Fruit fly (Drosophila melanogaster) whole organism, pupa: ENCODE results near the gene mRpS18A.

Experiments used
- CG10348 ChIP-seq: fragments of 200-800 bp; sonication (Bioruptor generic); IDR thresholded peaks from 2 replicates; pipeline ENCODE4 v1.3.6; 2022; ENCODE audit warnings: missing biosample characterization, missing genetic modification characterization
- CG12605 ChIP-seq: fragments of 200-800 bp; sonication (Bioruptor generic); IDR thresholded peaks from 2 replicates; pipeline ENCODE4 v1.3.6; 2022; ENCODE audit warnings: missing biosample characterization, missing genetic modification characterization
- CG13204 ChIP-seq: fragments of 200-800 bp; sonication (Bioruptor generic); optimal IDR thresholded peaks from 2 replicates; lab custom pipeline; 2018; ENCODE audit warnings: missing biosample characterization, mild to moderate bottlenecking, missing genetic modification characterization, moderate library complexity
- CG14655 ChIP-seq: fragments of 200-800 bp; sonication (Bioruptor generic); optimal IDR thresholded peaks from 3 replicates; lab custom pipeline; 2017; ENCODE audit warnings: mild to moderate bottlenecking, missing biosample characterization, missing genetic modification reagents, missing genetic modification characterization
- CG15710 ChIP-seq: fragments of 200-800 bp; sonication (Bioruptor generic); optimal IDR thresholded peaks from 2 replicates; lab custom pipeline; 2018; ENCODE audit warnings: missing biosample characterization, mild to moderate bottlenecking, missing genetic modification characterization, moderate library complexity
- CG17806 ChIP-seq: fragments of 200-800 bp; sonication (Bioruptor generic); optimal IDR thresholded peaks from 2 replicates; lab custom pipeline; 2018; ENCODE audit warnings: missing biosample characterization, mild to moderate bottlenecking, missing genetic modification characterization, moderate library complexity
- CG32121 ChIP-seq: fragments of 200-800 bp; sonication (Bioruptor generic); IDR thresholded peaks from 2 replicates; pipeline ENCODE4 v1.3.6; 2022; ENCODE audit warnings: missing biosample characterization, missing genetic modification characterization
- CG34367 ChIP-seq: fragments of 200-800 bp; sonication (Bioruptor generic); optimal IDR thresholded peaks from 2 replicates; lab custom pipeline; 2018; ENCODE audit warnings: missing biosample characterization, mild to moderate bottlenecking, missing genetic modification characterization
- CG4496 ChIP-seq: fragments of 200-800 bp; sonication (Bioruptor generic); IDR thresholded peaks from 3 replicates; pipeline ENCODE4 v1.3.6; 2022; ENCODE audit warnings: missing biosample characterization, missing genetic modification characterization
- CG8159 ChIP-seq: fragments of 200-800 bp; sonication (Bioruptor generic); optimal IDR thresholded peaks from 3 replicates; lab custom pipeline; 2018; ENCODE audit warnings: missing biosample characterization, mild to moderate bottlenecking, missing genetic modification characterization, moderate library complexity
- CG8301 ChIP-seq: fragments of 200-800 bp; sonication (Bioruptor generic); optimal IDR thresholded peaks from 2 replicates; lab custom pipeline; 2018; ENCODE audit warnings: missing biosample characterization, mild to moderate bottlenecking, missing genetic modification characterization
- CG9948 ChIP-seq: fragments of 200-800 bp; sonication (Bioruptor generic); optimal IDR thresholded peaks from 2 replicates; lab custom pipeline; 2018; ENCODE audit warnings: missing biosample characterization, mild to moderate bottlenecking, missing genetic modification characterization, moderate library complexity
- D1 ChIP-seq: fragments of 200-800 bp; sonication (Bioruptor generic); optimal IDR thresholded peaks from 2 replicates; lab custom pipeline; 2018; ENCODE audit warnings: missing biosample characterization, mild to moderate bottlenecking, missing genetic modification characterization, moderate library complexity
- EcR ChIP-seq: fragments of 200-800 bp; sonication (Bioruptor generic); optimal IDR thresholded peaks from 3 replicates; lab custom pipeline; 2019; ENCODE audit warnings: missing biosample characterization, missing genetic modification characterization, mild to moderate bottlenecking, moderate library complexity, missing genetic modification reagents
- Ets98B ChIP-seq: fragments of 200-800 bp; sonication (Bioruptor generic); IDR thresholded peaks from 2 replicates; pipeline ENCODE4 v1.3.6; 2022; ENCODE audit warnings: missing biosample characterization, missing genetic modification characterization
- Pif1A ChIP-seq: fragments of 200-800 bp; sonication (Bioruptor generic); optimal IDR thresholded peaks from 3 replicates; lab custom pipeline; 2016; ENCODE audit warnings: missing biosample characterization, missing genetic modification characterization
- Pif1B ChIP-seq: fragments of 200-800 bp; sonication (Bioruptor generic); optimal IDR thresholded peaks from 3 replicates; lab custom pipeline; 2016; ENCODE audit warnings: missing biosample characterization, missing genetic modification characterization
- Snoo ChIP-seq: fragments of 200-800 bp; sonication (Bioruptor generic); optimal IDR thresholded peaks from 3 replicates; lab custom pipeline; 2017; ENCODE audit warnings: missing biosample characterization, mild to moderate bottlenecking, missing genetic modification characterization, inconsistent platforms
- fd96Ca ChIP-seq: fragments of 200-800 bp; sonication (Bioruptor generic); IDR thresholded peaks from 3 replicates; pipeline ENCODE4 v1.3.6; 2022; ENCODE audit warnings: missing biosample characterization, missing genetic modification characterization
- gl ChIP-seq: fragments of 200-800 bp; sonication (Bioruptor generic); optimal IDR thresholded peaks from 2 replicates; lab custom pipeline; 2018; ENCODE audit warnings: missing biosample characterization, mild to moderate bottlenecking, missing genetic modification characterization
- rn ChIP-seq: fragments of 200-800 bp; sonication (Bioruptor generic); IDR thresholded peaks from 2 replicates; pipeline ENCODE4 v1.3.6; 2022; ENCODE audit warnings: missing biosample characterization, missing genetic modification characterization

The mRpS18A gene

DNA sequence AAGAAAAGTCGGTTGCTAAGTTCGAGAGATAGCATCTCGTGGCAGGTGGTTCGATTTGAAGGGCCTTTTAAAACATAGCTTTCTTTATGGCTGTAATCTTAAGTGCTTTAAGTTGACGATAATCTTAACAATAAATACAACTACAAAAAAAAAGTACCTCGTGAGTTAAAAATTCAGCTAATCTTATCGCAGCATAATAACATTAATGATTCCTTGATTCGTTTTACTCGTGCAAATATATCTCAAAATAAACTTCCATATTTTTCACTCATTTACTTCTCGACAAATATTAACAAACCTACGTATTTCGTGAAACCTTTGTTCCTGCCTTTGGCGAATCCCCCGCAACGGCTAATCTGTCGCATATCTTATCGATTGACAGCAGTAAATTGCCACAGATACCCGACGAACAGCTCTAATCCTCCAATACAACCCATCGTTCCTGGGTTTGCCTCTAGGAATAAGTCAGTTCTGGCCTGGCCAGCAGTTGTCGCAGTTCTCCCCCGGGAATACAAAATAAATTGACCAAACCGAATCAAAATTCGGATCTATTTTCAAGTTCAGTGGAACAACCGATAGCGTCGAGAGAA is 43.7 kb downstream of the mRpS18A start:
- TF ChIP-seq Pif1B (GFP tag; lab: Kevin White, UChicago) (no peak), CG8301 (no peak), fd96Ca (no peak), EcR (no peak), CG34367 (no peak), Pif1A (GFP tag; lab: Kevin White, UChicago) (no peak), CG17806 (tag; lab: Kevin White, UChicago) (no peak), Snoo (tag; lab: Kevin White, UChicago) (no peak), CG8159 (tag; lab: Kevin White, UChicago) (no peak), CG12605 (GFP tag; lab: Robert Waterston, UW) (no peak), CG32121 (GFP tag; lab: Robert Waterston, UW) (no peak), CG10348 (no peak), rn (GFP tag; lab: Robert Waterston, UW) (no peak), gl (tag; lab: Kevin White, UChicago) (no peak)

dm6 chr3R:8517752-8518185 is 44.6 kb downstream of the mRpS18A start, which contains the start of gene CG11737:
TSS of gene CG11737 (plus strand) at chr3R:8517868.
- peak; percentile 77 for TF ChIP-seq CG12605 (GFP tag; lab: Robert Waterston, UW)
- TF ChIP-seq CG32121 (GFP tag; lab: Robert Waterston, UW): no peak
- no peak for TF ChIP-seq rn (GFP tag; lab: Robert Waterston, UW)
- TF ChIP-seq CG14655: peak; percentile 32
- no peak for TF ChIP-seq CG8301
- TF ChIP-seq Pif1B (GFP tag; lab: Kevin White, UChicago): no peak
- TF ChIP-seq CG8159 (tag; lab: Kevin White, UChicago): peak; percentile 27
- TF ChIP-seq gl (tag; lab: Kevin White, UChicago): peak; percentile 37
- TF ChIP-seq CG17806 (tag; lab: Kevin White, UChicago): no peak
- TF ChIP-seq Snoo (tag; lab: Kevin White, UChicago): no peak
- TF ChIP-seq CG4496 (GFP tag; lab: Robert Waterston, UW): peak; percentile 70; the same call in 1 of the 3 replicates
- TF ChIP-seq CG34367: peak; percentile 12
- peak; percentile 50 for TF ChIP-seq CG13204
- no peak for TF ChIP-seq Ets98B
- TF ChIP-seq CG9948 (tag; lab: Kevin White, UChicago): no peak
- TF ChIP-seq CG15710 (tag; lab: Kevin White, UChicago): no peak
- no peak for TF ChIP-seq EcR
- no peak for TF ChIP-seq Pif1A (GFP tag; lab: Kevin White, UChicago)
- no peak for TF ChIP-seq CG10348
- TF ChIP-seq fd96Ca: peak; percentile 33; the same call in 1 of the 3 replicates
- TF ChIP-seq D1: no peak

- TF ChIP-seq CG8301: no peak
- no peak for TF ChIP-seq Pif1B (GFP tag; lab: Kevin White, UChicago)
- no peak for TF ChIP-seq CG13204
- no peak for TF ChIP-seq CG14655
- TF ChIP-seq gl (tag; lab: Kevin White, UChicago): no peak
- TF ChIP-seq CG32121 (GFP tag; lab: Robert Waterston, UW): no peak
- TF ChIP-seq CG10348: no peak
- no peak for TF ChIP-seq rn (GFP tag; lab: Robert Waterston, UW)
- no peak for TF ChIP-seq D1
- no peak for TF ChIP-seq fd96Ca
- no peak for TF ChIP-seq CG12605 (GFP tag; lab: Robert Waterston, UW)
- TF ChIP-seq CG17806 (tag; lab: Kevin White, UChicago): no peak
- TF ChIP-seq Snoo (tag; lab: Kevin White, UChicago): no peak
Measured at dm6 chr3R:8512922-8513321, 49.5 kb downstream of the mRpS18A start, which contains the start of gene Or85c. TSS of gene Or85c (minus strand) at chr3R:8513022.
